Fruit fly (Drosophila melanogaster) whole organism, embryonic: Measurements from ENCODE around the gene CG8892.

Experiments
- CG1024 ChIP-seq: fragments of 200-800 bp; sonication (Bioruptor generic); IDR thresholded peaks from 2 replicates; pipeline ENCODE4 v1.3.6; 2022; ENCODE audit warnings: missing biosample characterization, missing genetic modification characterization
- CG10274 ChIP-seq: fragments of 200-800 bp; sonication (Bioruptor generic); optimal IDR thresholded peaks from 3 replicates; lab custom pipeline; 2017; ENCODE audit warnings: missing biosample characterization, mild to moderate bottlenecking, missing genetic modification characterization
- CG11695 ChIP-seq: fragments of 200-800 bp; sonication (Bioruptor generic); IDR thresholded peaks from 3 replicates; pipeline ENCODE4 v1.3.6; 2022; ENCODE audit warnings: missing biosample characterization, missing genetic modification characterization
- CG13624 ChIP-seq: fragments of 200-800 bp; sonication (Bioruptor generic); optimal IDR thresholded peaks from 2 replicates; lab custom pipeline; 2016; ENCODE audit warnings: missing biosample characterization, missing genetic modification characterization
- CG15269 ChIP-seq: fragments of 200-800 bp; sonication (Bioruptor generic); optimal IDR thresholded peaks from 2 replicates; lab custom pipeline; 2018; ENCODE audit warnings: missing biosample characterization, mild to moderate bottlenecking, missing genetic modification characterization, moderate library complexity
- CG16813 ChIP-seq: fragments of 200-800 bp; sonication (Bioruptor generic); IDR thresholded peaks from 3 replicates; pipeline ENCODE4 v1.3.6; 2022; ENCODE audit warnings: missing biosample characterization, missing genetic modification characterization; ENCODE audit not compliant: partially characterized antibody
- CG18619 ChIP-seq: fragments of 200-800 bp; sonication (Bioruptor generic); optimal IDR thresholded peaks from 3 replicates; lab custom pipeline; 2017; ENCODE audit warnings: missing biosample characterization, mild to moderate bottlenecking, missing genetic modification characterization
- CG30431 ChIP-seq: fragments of 200-800 bp; sonication (Bioruptor generic); optimal IDR thresholded peaks from 2 replicates; lab custom pipeline; 2017; ENCODE audit warnings: missing biosample characterization, missing genetic modification characterization
- CG31441 ChIP-seq: fragments of 200-800 bp; sonication (Bioruptor generic); IDR thresholded peaks from 2 replicates; pipeline ENCODE4 v1.3.6; 2022; ENCODE audit warnings: missing biosample characterization, missing genetic modification characterization
- CG42726 ChIP-seq: fragments of 200-800 bp; sonication (Bioruptor generic); IDR thresholded peaks from 2 replicates; pipeline ENCODE4 v1.3.6; 2022; ENCODE audit warnings: missing biosample characterization, missing genetic modification characterization; ENCODE audit not compliant: partially characterized antibody
- CG43689 ChIP-seq: fragments of 200-800 bp; sonication (Bioruptor generic); IDR thresholded peaks from 2 replicates; pipeline ENCODE4 v1.3.6; 2022; ENCODE audit warnings: missing biosample characterization, missing genetic modification characterization
- CG4617 ChIP-seq: fragments of 200-800 bp; sonication (Bioruptor generic); optimal IDR thresholded peaks from 3 replicates; lab custom pipeline; 2016; ENCODE audit warnings: missing biosample characterization, missing genetic modification characterization, borderline replicate concordance
- CG6175 ChIP-seq: fragments of 200-800 bp; sonication (Bioruptor generic); IDR thresholded peaks from 3 replicates; pipeline ENCODE4 v1.3.6; 2022; ENCODE audit warnings: missing biosample characterization, missing genetic modification characterization
- CG7987 ChIP-seq: fragments of 200-800 bp; sonication (Bioruptor generic); optimal IDR thresholded peaks from 2 replicates; lab custom pipeline; 2018; ENCODE audit warnings: missing biosample characterization, mild to moderate bottlenecking, missing genetic modification characterization, moderate library complexity
- CG8359 ChIP-seq: fragments of 200-800 bp; sonication (Bioruptor generic); optimal IDR thresholded peaks from 2 replicates; lab custom pipeline; 2017; ENCODE audit warnings: missing biosample characterization, mild to moderate bottlenecking, missing genetic modification characterization, borderline replicate concordance
- CG8388 ChIP-seq: fragments of 200-800 bp; sonication (Bioruptor generic); optimal IDR thresholded peaks from 2 replicates; lab custom pipeline; 2019; ENCODE audit warnings: missing biosample characterization, mild to moderate bottlenecking, missing genetic modification characterization, moderate library complexity
- CG8944 ChIP-seq: fragments of 200-800 bp; sonication (Bioruptor generic); optimal IDR thresholded peaks from 3 replicates; lab custom pipeline; 2016; ENCODE audit warnings: missing biosample characterization, missing genetic modification characterization
- CG9797 ChIP-seq: fragments of 200-800 bp; sonication (Bioruptor generic); optimal IDR thresholded peaks from 3 replicates; lab custom pipeline; 2018; ENCODE audit warnings: missing biosample characterization, mild to moderate bottlenecking, missing genetic modification characterization
- CG9817 ChIP-seq: fragments of 200-800 bp; sonication (Bioruptor generic); optimal IDR thresholded peaks from 2 replicates; lab custom pipeline; 2018; ENCODE audit warnings: missing biosample characterization, mild to moderate bottlenecking, missing genetic modification characterization, moderate library complexity
- Dad ChIP-seq: fragments of 200-800 bp; sonication (Bioruptor generic); optimal IDR thresholded peaks from 3 replicates; lab custom pipeline; 2016; ENCODE audit warnings: missing biosample characterization, missing genetic modification characterization
- Drgx ChIP-seq: fragments of 200-800 bp; sonication (Bioruptor generic); IDR thresholded peaks from 2 replicates; pipeline ENCODE4 v1.3.6; 2022; ENCODE audit warnings: missing biosample characterization, missing genetic modification characterization
- HLH3B ChIP-seq: fragments of 200-800 bp; sonication (Bioruptor generic); IDR thresholded peaks from 2 replicates; pipeline ENCODE4 v1.3.6; 2022; ENCODE audit warnings: missing biosample characterization, missing genetic modification characterization
- HmgZ ChIP-seq: fragments of 200-800 bp; sonication (Bioruptor generic); optimal IDR thresholded peaks from 2 replicates; lab custom pipeline; 2018; ENCODE audit warnings: missing biosample characterization, mild to moderate bottlenecking, missing genetic modification characterization
- Hr51 ChIP-seq, 2 experiments: fragments of 200-800 bp; sonication (Bioruptor generic); optimal IDR thresholded peaks; 2 replicates in 1 of 2; 3 replicates in 1 of 2; lab custom pipeline; 2016 to 2018; ENCODE audit warnings: missing biosample characterization in 2 of 2, missing genetic modification characterization in 2 of 2, mild to moderate bottlenecking in 1 of 2, moderate library complexity in 1 of 2
- Lpt ChIP-seq: fragments of >200 bp; optimal IDR thresholded peaks from 2 replicates; lab custom pipeline; 2018; ENCODE audit warnings: missing biosample characterization, missing genetic modification characterization
- MESR4 ChIP-seq: fragments of 200-800 bp; sonication (Bioruptor generic); optimal IDR thresholded peaks from 2 replicates; lab custom pipeline; 2018; ENCODE audit warnings: missing biosample characterization, mild to moderate bottlenecking, missing genetic modification characterization, moderate library complexity
- Myb ChIP-seq: fragments of 200-800 bp; sonication (Bioruptor generic); optimal IDR thresholded peaks from 2 replicates; lab custom pipeline; 2016; ENCODE audit warnings: missing biosample characterization, missing genetic modification characterization
- Nf-YC ChIP-seq: fragments of 200-800 bp; optimal IDR thresholded peaks from 3 replicates; lab custom pipeline; 2019; ENCODE audit warnings: missing biosample characterization, mild to moderate bottlenecking, missing genetic modification characterization, moderate library complexity
- Oaz ChIP-seq: fragments of 200-800 bp; sonication (Bioruptor generic); IDR thresholded peaks from 2 replicates; pipeline ENCODE4 v1.3.6; 2022; ENCODE audit warnings: missing biosample characterization, missing genetic modification characterization
- Scr ChIP-seq: fragments of 200-800 bp; sonication (Bioruptor generic); IDR thresholded peaks from 2 replicates; pipeline ENCODE4 v1.3.6; 2022; ENCODE audit warnings: missing biosample characterization, missing genetic modification characterization; ENCODE audit not compliant: partially characterized antibody
- Vsx1 ChIP-seq: fragments of 200-800 bp; sonication (Bioruptor generic); optimal IDR thresholded peaks from 2 replicates; lab custom pipeline; 2017; ENCODE audit warnings: missing biosample characterization, mild to moderate bottlenecking, missing genetic modification characterization, missing genetic modification reagents
- amos ChIP-seq: fragments of 200-800 bp; sonication (Bioruptor generic); IDR thresholded peaks from 2 replicates; pipeline ENCODE4 v1.3.6; 2022; ENCODE audit warnings: missing biosample characterization, missing genetic modification characterization; ENCODE audit not compliant: partially characterized antibody
- az2 ChIP-seq: fragments of 200-800 bp; sonication (Bioruptor generic); optimal IDR thresholded peaks from 3 replicates; lab custom pipeline; 2016; ENCODE audit warnings: missing biosample characterization, missing genetic modification characterization
- da ChIP-seq: fragments of 200-800 bp; sonication (Bioruptor generic); optimal IDR thresholded peaks from 2 replicates; lab custom pipeline; 2016; ENCODE audit warnings: missing biosample characterization, missing genetic modification characterization
- dpn ChIP-seq, 2 experiments: fragments of 200-800 bp; sonication (Bioruptor generic); optimal IDR thresholded peaks; 3 replicates each; lab custom pipeline; 2016; ENCODE audit warnings: missing biosample characterization in 2 of 2, missing genetic modification characterization in 2 of 2
- fd96Cb ChIP-seq: fragments of 200-800 bp; sonication (Bioruptor generic); optimal IDR thresholded peaks from 2 replicates; lab custom pipeline; 2018; ENCODE audit warnings: missing biosample characterization, mild to moderate bottlenecking, missing genetic modification characterization, moderate library complexity
- gcm2 ChIP-seq: fragments of 200-800 bp; sonication (Bioruptor generic); optimal IDR thresholded peaks from 2 replicates; lab custom pipeline; 2016; ENCODE audit warnings: missing biosample characterization, missing genetic modification characterization
- hkb ChIP-seq, 2 experiments: fragments of 200-800 bp in 1 of 2; fragments of >200 bp in 1 of 2; sonication (Bioruptor generic) in 1 of 2; IDR thresholded peaks in 1 of 2; optimal IDR thresholded peaks in 1 of 2; 2 replicates each; pipeline versions ENCODE4 v1.3.6 to Lab custom; 2017 to 2022; ENCODE audit warnings: missing biosample characterization in 1 of 2, missing genetic modification characterization in 1 of 2
- insv ChIP-seq, 2 experiments: fragments of 200-800 bp; sonication (Bioruptor generic); optimal IDR thresholded peaks; 3 replicates each; lab custom pipeline; 2016 to 2018; ENCODE audit warnings: missing biosample characterization in 2 of 2, missing genetic modification characterization in 2 of 2
- kay ChIP-seq: fragments of 200-800 bp; sonication (Bioruptor generic); optimal IDR thresholded peaks from 2 replicates; lab custom pipeline; 2016; ENCODE audit warnings: missing biosample characterization, missing genetic modification characterization
- ken ChIP-seq: fragments of 200-800 bp; sonication (Bioruptor generic); IDR thresholded peaks from 3 replicates; pipeline ENCODE4 v1.3.6; 2022; ENCODE audit warnings: missing biosample characterization, missing genetic modification characterization
- pho ChIP-seq: fragments of 200-800 bp; sonication (Bioruptor generic); optimal IDR thresholded peaks from 2 replicates; lab custom pipeline; 2016; ENCODE audit warnings: missing biosample characterization, missing genetic modification characterization
- row ChIP-seq: fragments of 200-800 bp; sonication (Bioruptor generic); IDR thresholded peaks from 3 replicates; pipeline ENCODE4 v1.3.6; 2022; ENCODE audit warnings: missing biosample characterization, missing genetic modification characterization
- sob ChIP-seq: fragments of 200-800 bp; sonication (Bioruptor generic); IDR thresholded peaks from 2 replicates; pipeline ENCODE4 v1.3.6; 2022; ENCODE audit warnings: missing biosample characterization, missing genetic modification characterization
- vnd ChIP-seq: fragments of 200-800 bp; sonication (Bioruptor generic); IDR thresholded peaks from 3 replicates; pipeline ENCODE4 v1.3.6; 2022; ENCODE audit warnings: missing biosample characterization, missing genetic modification characterization; ENCODE audit not compliant: partially characterized antibody
- vvl ChIP-seq: fragments of 200-800 bp; sonication (Bioruptor generic); IDR thresholded peaks from 2 replicates; pipeline ENCODE4 v1.3.6; 2022; ENCODE audit warnings: missing biosample characterization, missing genetic modification characterization
- zen ChIP-seq: fragments of 200-800 bp; sonication (Bioruptor generic); optimal IDR thresholded peaks from 3 replicates; lab custom pipeline; 2018; ENCODE audit warnings: missing biosample characterization, mild to moderate bottlenecking, missing genetic modification characterization, moderate library complexity

Gene CG8892

DNA sequence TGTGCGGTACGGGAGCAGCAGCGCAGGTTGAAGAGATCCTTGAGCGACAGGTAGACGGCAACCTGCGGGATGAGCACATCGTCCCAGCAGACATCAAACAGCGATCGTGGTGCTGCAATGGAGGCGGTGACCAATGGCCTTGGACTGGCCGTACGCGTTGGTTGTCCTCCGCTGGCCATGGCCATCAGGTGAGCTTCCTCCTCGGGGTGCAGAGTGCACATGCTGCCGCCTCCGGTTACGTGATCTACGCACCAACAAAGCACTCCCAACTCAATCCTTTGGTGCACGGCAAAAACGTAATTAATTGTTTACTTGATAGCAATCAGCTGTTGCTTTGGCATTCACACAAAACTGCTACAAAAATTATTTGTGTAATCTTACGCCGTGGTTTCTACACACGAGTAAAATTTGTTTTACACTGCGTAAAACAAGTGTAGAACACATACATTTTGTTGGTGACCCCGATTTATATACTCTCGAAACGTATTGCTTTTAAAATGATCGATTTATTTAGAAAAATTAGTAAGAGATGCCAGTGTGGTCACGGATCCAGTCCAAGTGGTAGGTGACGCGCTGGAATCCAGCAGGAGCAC, 31.8 kb downstream of the CG8892 start, which contains the start of gene jet (continued):
- TF ChIP-seq CG16813 (GFP tag; lab: Robert Waterston, UW) (peak; percentile 67), amos (GFP tag; lab: Robert Waterston, UW) (peak; percentile 82), CG43689 (GFP tag; lab: Robert Waterston, UW) (no peak), Nf-YC (peak; percentile 26), Scr (GFP tag; lab: Robert Waterston, UW) (peak; percentile 24; the same call in 1 of the 2 replicates), CG15269 (tag; lab: Kevin White, UChicago) (no peak), fd96Cb (tag; lab: Kevin White, UChicago) (no peak), CG4617 (GFP tag; lab: Kevin White, UChicago) (peak; percentile 53), sob (GFP tag; lab: Robert Waterston, UW) (no peak), vnd (GFP tag; lab: Robert Waterston, UW) (peak; percentile 43; the same call in 1 of the 3 replicates), Myb (GFP tag; lab: Kevin White, UChicago) (peak; percentile 8), HmgZ (peak; percentile 57), az2 (GFP tag; lab: Kevin White, UChicago) (no peak), CG7987 (GFP tag; lab: Kevin White, UChicago) (no peak), HLH3B (GFP tag; lab: Robert Waterston, UW) (no peak), CG18619 (GFP tag; lab: Kevin White, UChicago) (no peak), CG1024 (GFP tag; lab: Robert Waterston, UW) (no peak)
- TF ChIP-seq, all 482 proteins: peak for 46

DNA sequence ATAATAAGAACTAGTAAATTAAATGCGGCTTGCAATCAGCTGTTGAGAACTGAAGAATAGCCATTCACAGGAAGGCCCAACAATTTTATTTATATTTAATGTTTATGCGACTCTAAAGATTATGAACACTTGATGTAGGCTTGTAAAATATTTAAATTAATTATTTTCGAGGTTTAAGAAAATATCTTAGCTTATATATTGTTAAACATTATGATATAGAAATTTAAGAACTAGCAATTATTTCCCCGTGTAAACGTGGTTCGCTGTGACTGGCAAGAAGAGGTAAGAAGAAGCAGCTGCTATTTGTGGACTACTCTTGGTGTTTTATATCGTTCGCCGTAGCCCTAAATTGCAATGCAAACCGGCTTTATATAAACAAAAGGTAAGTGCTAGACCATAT, 36.1 kb downstream of the CG8892 start, which contains the start of the genes mRpL24 and betaggt-I:
mRpL24 (minus strand) TSS at position 62 of the 400 bp plus-strand sequence.
betaggt-I (plus strand) TSS at position 280 of the 400 bp plus-strand sequence.
- peak; percentile 77 for TF ChIP-seq MESR4 (GFP tag; lab: Kevin White, UChicago)
- peak; percentile 44 for TF ChIP-seq da
- peak; percentile 75 for TF ChIP-seq CG8944
- TF ChIP-seq sob (GFP tag; lab: Robert Waterston, UW) = peak; percentile 97
- TF ChIP-seq Hr51 (GFP tag; optimal IDR thresholded peaks at IDR 0.05; lab: Kevin White, UChicago) = peak; percentile 85 to 97
- no peak for TF ChIP-seq CG16813 (GFP tag; lab: Robert Waterston, UW)
- TF ChIP-seq CG30431 = peak; percentile 87
- TF ChIP-seq CG42726 = no peak
- peak; percentile 95 for TF ChIP-seq Oaz (GFP tag; lab: Robert Waterston, UW)
- TF ChIP-seq insv (GFP tag; optimal IDR thresholded peaks at IDR 0.05; lab: Kevin White, UChicago) = peak in 1 of 2 experiments; percentile 73
- peak; percentile 49 for TF ChIP-seq Dad
- no peak for TF ChIP-seq hkb (optimal IDR thresholded peaks at IDR 0.05; lab: Kevin White, UChicago)
- peak; percentile 97 for TF ChIP-seq hkb (GFP tag; IDR thresholded peaks at IDR 0.05; lab: Robert Waterston, UW)
- peak; percentile 89 for TF ChIP-seq pho (GFP tag; lab: Kevin White, UChicago)
- no peak for TF ChIP-seq Lpt (GFP tag; lab: Kevin White, UChicago)
- TF ChIP-seq CG31441 (GFP tag; lab: Robert Waterston, UW) = peak; percentile 97
- TF ChIP-seq CG10274 = peak; percentile 71
- TF ChIP-seq Vsx1 (GFP tag; lab: Kevin White, UChicago) = peak; percentile 79
- TF ChIP-seq az2 (GFP tag; lab: Kevin White, UChicago) = peak; percentile 94
- peak; percentile 77 for TF ChIP-seq CG8359 (GFP tag; lab: Kevin White, UChicago)
- peak; percentile 31 for TF ChIP-seq CG9797 (GFP tag; lab: Kevin White, UChicago)
- TF ChIP-seq vvl (GFP tag; lab: Robert Waterston, UW) = peak; percentile 99
- peak; percentile 96 for TF ChIP-seq CG8388
- TF ChIP-seq Drgx (GFP tag; lab: Robert Waterston, UW) = peak; percentile 96
- TF ChIP-seq ken (GFP tag; lab: Robert Waterston, UW) = peak; percentile 97
- peak; percentile 98 for TF ChIP-seq CG9817 (tag; lab: Kevin White, UChicago)
- peak; percentile 70 for TF ChIP-seq gcm2 (GFP tag; lab: Kevin White, UChicago)
- TF ChIP-seq zen (tag; lab: Kevin White, UChicago) = peak; percentile 95
- TF ChIP-seq dpn (GFP tag; optimal IDR thresholded peaks at IDR 0.05; lab: Kevin White, UChicago) = peak; percentile 50 to 95
- peak; percentile 92 for TF ChIP-seq CG6175 (GFP tag; lab: Robert Waterston, UW)
- TF ChIP-seq kay (GFP tag; lab: Kevin White, UChicago) = peak; percentile 94
- peak; percentile 64 for TF ChIP-seq CG13624 (GFP tag; lab: Kevin White, UChicago)
- peak; percentile 99 for TF ChIP-seq row (GFP tag; lab: Robert Waterston, UW)
- peak; percentile 96 for TF ChIP-seq CG11695
